Worm (Caenorhabditis elegans): ENCODE results near the gene W02B12.13.

DNA sequence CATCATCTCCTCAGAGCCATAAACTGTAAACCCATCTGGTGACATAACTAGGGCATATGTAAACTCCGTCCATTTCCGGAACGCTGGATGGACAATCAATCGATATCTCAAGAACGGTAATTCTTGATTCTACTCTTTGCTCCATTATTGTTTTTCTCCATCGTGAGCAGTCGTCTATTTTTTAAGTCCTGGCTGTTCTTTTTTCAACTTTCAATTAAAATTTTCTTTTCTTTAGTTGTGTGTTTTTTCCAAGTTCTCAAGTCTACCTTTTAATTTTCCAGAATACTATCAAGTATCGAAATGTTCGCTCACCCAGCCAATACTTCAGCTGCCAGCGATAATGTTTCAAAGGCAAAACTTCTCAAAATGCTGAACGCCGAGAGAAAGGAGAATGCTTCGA is 11.1 kb upstream of the W02B12.13 start, which contains the start of gene C05D12.5:
- TF ChIP-seq F22D6.2 (tag; optimal IDR thresholded peaks at IDR 0.05) (no peak), dpl-1 (GFP tag; optimal IDR thresholded peaks at IDR 0.05) (no peak), zim-3 (tag; optimal IDR thresholded peaks at IDR 0.05) (no peak)

All from whole organism, young adult.